Worm (Caenorhabditis elegans) whole organism, L3 larva: Measurements from ENCODE around the gene tbc-6.

Experiments
- elt-1 ChIP-seq: fragments of 150-350 bp; optimal IDR thresholded peaks from 2 replicates; lab custom pipeline; 2014; ENCODE audit warnings: missing biosample characterization, missing genetic modification characterization
- lin-15B ChIP-seq: fragments of 150-350 bp; optimal IDR thresholded peaks from 2 replicates; lab custom pipeline; 2014; ENCODE audit warnings: missing biosample characterization, missing genetic modification characterization
- lin-39 ChIP-seq: fragments of 150-350 bp; optimal IDR thresholded peaks from 2 replicates; lab custom pipeline; 2018; ENCODE audit warnings: missing biosample characterization, missing genetic modification reagents, missing genetic modification characterization
- nhr-12 ChIP-seq: fragments of 150-350 bp; optimal IDR thresholded peaks from 2 replicates; lab custom pipeline; 2014; ENCODE audit warnings: missing biosample characterization, missing genetic modification characterization
- nhr-237 ChIP-seq: fragments of 150-350 bp; optimal IDR thresholded peaks from 2 replicates; lab custom pipeline; 2014; ENCODE audit warnings: missing biosample characterization, missing genetic modification characterization
- nhr-25 ChIP-seq: sonication (generic microtip); optimal IDR thresholded peaks from 2 replicates; lab custom pipeline; 2017; ENCODE audit warnings: missing biosample characterization, missing genetic modification characterization
- nhr-28 ChIP-seq: fragments of 150-350 bp; optimal IDR thresholded peaks from 2 replicates; lab custom pipeline; 2014; ENCODE audit warnings: missing biosample characterization, missing genetic modification characterization
- nhr-67 ChIP-seq: fragments of 150-350 bp; optimal IDR thresholded peaks from 2 replicates; lab custom pipeline; 2014; ENCODE audit warnings: missing biosample characterization, missing genetic modification characterization
- pha-4 ChIP-seq: fragments of 150-350 bp; optimal IDR thresholded peaks from 2 replicates; lab custom pipeline; 2014; ENCODE audit warnings: missing biosample characterization, missing genetic modification reagents, missing genetic modification characterization
- snpc-4 ChIP-seq: fragments of 150-350 bp; optimal IDR thresholded peaks from 2 replicates; lab custom pipeline; 2014; ENCODE audit warnings: missing biosample characterization, missing genetic modification characterization
- tbx-2 ChIP-seq: sonication (generic microtip); optimal IDR thresholded peaks from 2 replicates; lab custom pipeline; 2016; ENCODE audit warnings: mild to moderate bottlenecking, missing genetic modification characterization, missing compliant biosample characterization
- ztf-11 ChIP-seq: fragments of 150-350 bp; optimal IDR thresholded peaks from 2 replicates; lab custom pipeline; 2014; ENCODE audit warnings: missing biosample characterization, missing genetic modification characterization

DNA sequence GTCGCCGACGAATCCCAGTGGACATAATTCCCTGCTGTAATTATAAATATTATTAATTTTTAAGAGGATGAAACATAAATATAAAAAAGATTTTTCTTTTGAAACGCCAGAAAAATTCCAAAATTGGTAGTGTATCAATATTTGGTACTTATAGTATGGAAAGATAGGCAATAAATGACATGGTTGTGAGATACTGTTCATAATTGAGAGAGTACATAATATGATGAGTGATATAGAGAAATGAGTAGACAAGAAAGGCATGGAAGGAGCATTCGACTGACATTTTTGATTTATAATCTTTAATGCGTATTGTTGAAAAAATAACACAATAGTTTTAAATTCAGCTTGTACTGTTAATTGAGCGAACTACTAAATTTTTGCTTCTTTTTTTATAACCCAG lies 49.6 kb downstream of the tbc-6 start, which contains the start of gene C44B7.11:
- TF ChIP-seq tbx-2 (tag; lab: Kevin White, UChicago) = no peak
- no peak for TF ChIP-seq nhr-67 (tag; lab: Kevin White, UChicago)
- no peak for TF ChIP-seq ztf-11 (tag; lab: Kevin White, UChicago)
- no peak for TF ChIP-seq nhr-25
- no peak for TF ChIP-seq nhr-237 (tag; lab: Kevin White, UChicago)
- TF ChIP-seq lin-15B (tag; lab: Kevin White, UChicago) = no peak
- TF ChIP-seq lin-39 = no peak
- TF ChIP-seq elt-1 (tag; lab: Kevin White, UChicago) = no peak
- TF ChIP-seq nhr-28 (tag; lab: Kevin White, UChicago) = no peak
- TF ChIP-seq nhr-12 (tag; lab: Kevin White, UChicago) = no peak
- TF ChIP-seq pha-4 (tag; lab: Kevin White, UChicago) = no peak
- TF ChIP-seq snpc-4 (tag; lab: Kevin White, UChicago) = no peak
